Worm (Caenorhabditis elegans): ENCODE measurements around the gene nspc-17.

Gene nspc-17

ce11 chrX:14560297-14560680 lies 35.3 kb upstream of the nspc-17 start (continued):
- TF ChIP-seq B0336.3 (GFP tag; IDR thresholded peaks at IDR 0.05): 0 out of 2 replicates have a peak, but pooled peaks have one; percentile 66
- no peak for TF ChIP-seq mxl-1 (tag; optimal IDR thresholded peaks at IDR 0.05)
- TF ChIP-seq aptf-3 (GFP tag; IDR thresholded peaks at IDR 0.05): no peak
- no peak for TF ChIP-seq ceh-58 (GFP tag; IDR thresholded peaks at IDR 0.05)
- no peak for TF ChIP-seq F39B2.1 (GFP tag; IDR thresholded peaks at IDR 0.05)
- no peak for TF ChIP-seq Y95B8A.8 (GFP tag; IDR thresholded peaks at IDR 0.05)
- TF ChIP-seq sptf-2 (GFP tag; optimal IDR thresholded peaks at IDR 0.05): no peak
- TF ChIP-seq nfyb-1 (GFP tag; IDR thresholded peaks at IDR 0.05): peak; percentile 75
- TF ChIP-seq egl-44 (GFP tag; IDR thresholded peaks at IDR 0.05): no peak
- TF ChIP-seq F10E7.11 (tag; optimal IDR thresholded peaks at IDR 0.05): no peak
- TF ChIP-seq nhr-80 (tag; optimal IDR thresholded peaks at IDR 0.05): peak; percentile 99
- no peak for TF ChIP-seq D2030.7 (GFP tag; IDR thresholded peaks at IDR 0.05)
- no peak for TF ChIP-seq lin-35 (GFP tag; optimal IDR thresholded peaks at IDR 0.05)
- no peak for TF ChIP-seq xnd-1 (tag; optimal IDR thresholded peaks at IDR 0.05)
- TF ChIP-seq attf-6 (GFP tag; IDR thresholded peaks at IDR 0.05): no peak
- TF ChIP-seq madf-3 (GFP tag; IDR thresholded peaks at IDR 0.05): no peak
- TF ChIP-seq hmg-20 (GFP tag; IDR thresholded peaks at IDR 0.05): no peak
- TF ChIP-seq nhr-120 (GFP tag; IDR thresholded peaks at IDR 0.05): no peak
- TF ChIP-seq chd-7 (tag; optimal IDR thresholded peaks at IDR 0.05): peak; percentile 76
- peak; percentile 59; the same call in 1 of the 2 replicates for TF ChIP-seq hmg-1.2 (GFP tag; IDR thresholded peaks at IDR 0.05)
- TF ChIP-seq lin-40 (tag; optimal IDR thresholded peaks at IDR 0.05): peak; percentile 92
- no peak for TF ChIP-seq ceh-91 (GFP tag; IDR thresholded peaks at IDR 0.05)
- TF ChIP-seq F57A8.1 (GFP tag; optimal IDR thresholded peaks at IDR 0.05): no peak
- peak; percentile 49 for TF ChIP-seq ZK185.1 (tag; optimal IDR thresholded peaks at IDR 0.05; ENCODE audit: poor library complexity, severe bottlenecking)
- peak; percentile 49 for TF ChIP-seq ztf-18 (tag; optimal IDR thresholded peaks at IDR 0.05)
- TF ChIP-seq dpl-1 (GFP tag; optimal IDR thresholded peaks at IDR 0.05): no peak
- TF ChIP-seq tbp1 (GFP tag; optimal IDR thresholded peaks at IDR 0.05): peak; percentile 55
- TF ChIP-seq ceh-79 (tag; optimal IDR thresholded peaks at IDR 0.05): no peak
- peak; percentile 60 for TF ChIP-seq attf-5 (GFP tag; optimal IDR thresholded peaks at IDR 0.05)
- TF ChIP-seq ekl-4 (GFP tag; IDR thresholded peaks at IDR 0.05): no peak
- peak; percentile 92 for TF ChIP-seq atf-7 (tag; optimal IDR thresholded peaks at IDR 0.05)
- peak; percentile 27; the same call in 1 of the 2 replicates for TF ChIP-seq let-526 (GFP tag; IDR thresholded peaks at IDR 0.05)
- no peak for TF ChIP-seq rec-8 (tag; optimal IDR thresholded peaks at IDR 0.05)
- no peak for TF ChIP-seq bed-2 (GFP tag; IDR thresholded peaks at IDR 0.05)
- TF ChIP-seq let-607 (tag; optimal IDR thresholded peaks at IDR 0.05): peak; percentile 9 to 37
- no peak for TF ChIP-seq nhr-179 (tag; optimal IDR thresholded peaks at IDR 0.05)
- no peak for TF ChIP-seq mes-4 (tag; optimal IDR thresholded peaks at IDR 0.05)
- TF ChIP-seq hrde-1 (tag; optimal IDR thresholded peaks at IDR 0.05; ENCODE audit: borderline replicate concordance): no peak
- TF ChIP-seq rpc-1 (optimal IDR thresholded peaks at IDR 0.05): no peak
- no peak for TF ChIP-seq rpc-1 (tag; optimal IDR thresholded peaks at IDR 0.05)
- TF ChIP-seq mel-28 (tag; optimal IDR thresholded peaks at IDR 0.05; ENCODE audit: borderline replicate concordance): no peak
- TF ChIP-seq C06A6.2 (GFP tag; conservative IDR thresholded peaks at IDR 0.05): peak; percentile 75
- TF ChIP-seq ceh-100 (GFP tag; IDR thresholded peaks at IDR 0.05): no peak
- no peak for TF ChIP-seq madf-6 (GFP tag; IDR thresholded peaks at IDR 0.05)
- no peak for TF ChIP-seq aptf-2 (GFP tag; conservative IDR thresholded peaks at IDR 0.05)
- TF ChIP-seq lir-1 (GFP tag; conservative IDR thresholded peaks at IDR 0.05): no peak
- peak; percentile 83 for TF ChIP-seq pha-4 (tag; optimal IDR thresholded peaks at IDR 0.05)
- no peak for TF ChIP-seq ama-1 (optimal IDR thresholded peaks at IDR 0.05)
- TF ChIP-seq ama-1 (GFP tag; optimal IDR thresholded peaks at IDR 0.05): no peak
- peak; percentile 14 for TF ChIP-seq ztf-22 (GFP tag; optimal IDR thresholded peaks at IDR 0.05)
- no peak for TF ChIP-seq fkh-3 (tag; optimal IDR thresholded peaks at IDR 0.05)

All from whole organism, young adult.